Fruit fly (Drosophila melanogaster) whole organism, embryonic: ENCODE measurements around the gene CG3703.
A peak's percentile ranks its signal among the peaks of the same experiment; 100 is the strongest.

Experiments used
- B-H1 ChIP-seq: fragments of 200-800 bp; sonication (Bioruptor generic); IDR thresholded peaks from 3 replicates; pipeline ENCODE4 v1.3.6; 2022; ENCODE audit warnings: missing biosample characterization, missing genetic modification characterization
- BtbVII ChIP-seq: fragments of 200-800 bp; sonication (Bioruptor generic); optimal IDR thresholded peaks from 3 replicates; lab custom pipeline; 2017; ENCODE audit warnings: missing biosample characterization, mild to moderate bottlenecking, missing genetic modification characterization
- Bteb2 ChIP-seq: fragments of 200-800 bp; sonication (Bioruptor generic); optimal IDR thresholded peaks from 2 replicates; lab custom pipeline; 2016; ENCODE audit warnings: missing biosample characterization, missing genetic modification characterization
- CG10979 ChIP-seq: fragments of 200-800 bp; sonication (Bioruptor generic); optimal IDR thresholded peaks from 2 replicates; lab custom pipeline; 2018; ENCODE audit warnings: missing biosample characterization, mild to moderate bottlenecking, missing genetic modification characterization, moderate library complexity
- CG11093 ChIP-seq: fragments of 200-800 bp; sonication (Bioruptor generic); IDR thresholded peaks from 3 replicates; pipeline ENCODE4 v1.3.6; 2022; ENCODE audit warnings: missing biosample characterization, missing genetic modification characterization
- CG11560 ChIP-seq: fragments of 200-800 bp; sonication (Bioruptor generic); IDR thresholded peaks from 3 replicates; pipeline ENCODE4 v1.3.6; 2022; ENCODE audit warnings: missing biosample characterization, missing genetic modification characterization
- CG11695 ChIP-seq: fragments of 200-800 bp; sonication (Bioruptor generic); IDR thresholded peaks from 3 replicates; pipeline ENCODE4 v1.3.6; 2022; ENCODE audit warnings: missing biosample characterization, missing genetic modification characterization
- CG12299 ChIP-seq: fragments of 200-800 bp; sonication (Bioruptor generic); optimal IDR thresholded peaks from 2 replicates; lab custom pipeline; 2018; ENCODE audit warnings: missing biosample characterization, mild to moderate bottlenecking, missing genetic modification characterization
- CG12744 ChIP-seq: fragments of 200-800 bp; sonication (Bioruptor generic); optimal IDR thresholded peaks from 2 replicates; lab custom pipeline; 2016; ENCODE audit warnings: missing biosample characterization, missing genetic modification characterization
- CG13775 ChIP-seq: fragments of 200-800 bp; sonication (Bioruptor generic); optimal IDR thresholded peaks from 3 replicates; lab custom pipeline; 2017; ENCODE audit warnings: missing biosample characterization, mild to moderate bottlenecking, missing genetic modification characterization
- CG14710 ChIP-seq: fragments of 200-800 bp; sonication (Bioruptor generic); optimal IDR thresholded peaks from 3 replicates; lab custom pipeline; 2019; ENCODE audit warnings: missing biosample characterization, mild to moderate bottlenecking, missing genetic modification characterization, moderate library complexity
- CG15601 ChIP-seq: fragments of 200-800 bp; sonication (Bioruptor generic); optimal IDR thresholded peaks from 3 replicates; lab custom pipeline; 2019; ENCODE audit warnings: missing biosample characterization, mild to moderate bottlenecking, missing genetic modification characterization, moderate library complexity
- CG15696 ChIP-seq: fragments of 200-800 bp; sonication (Bioruptor generic); optimal IDR thresholded peaks from 2 replicates; lab custom pipeline; 2019; ENCODE audit warnings: missing biosample characterization, mild to moderate bottlenecking, missing genetic modification characterization, moderate library complexity
- CG17612 ChIP-seq: fragments of 200-800 bp; sonication (Bioruptor generic); IDR thresholded peaks from 2 replicates; pipeline ENCODE4 v1.3.6; 2022; ENCODE audit warnings: missing biosample characterization, missing genetic modification characterization
- CG18476 ChIP-seq: fragments of 200-800 bp; sonication (Bioruptor generic); optimal IDR thresholded peaks from 2 replicates; lab custom pipeline; 2016; ENCODE audit warnings: missing biosample characterization, mild to moderate bottlenecking, missing genetic modification characterization
- CG33557 ChIP-seq: fragments of 200-800 bp; sonication (Bioruptor generic); optimal IDR thresholded peaks from 2 replicates; lab custom pipeline; 2019; ENCODE audit warnings: missing biosample characterization, mild to moderate bottlenecking, missing genetic modification characterization, moderate library complexity
- CG42726 ChIP-seq: fragments of 200-800 bp; sonication (Bioruptor generic); IDR thresholded peaks from 2 replicates; pipeline ENCODE4 v1.3.6; 2022; ENCODE audit warnings: missing biosample characterization, missing genetic modification characterization; ENCODE audit not compliant: partially characterized antibody
- CG4820 ChIP-seq: fragments of 200-800 bp; sonication (Bioruptor generic); optimal IDR thresholded peaks from 3 replicates; lab custom pipeline; 2016; ENCODE audit warnings: missing biosample characterization, missing genetic modification characterization
- CG7556 ChIP-seq: fragments of 200-800 bp; sonication (Bioruptor generic); optimal IDR thresholded peaks from 2 replicates; lab custom pipeline; 2017; ENCODE audit warnings: missing biosample characterization, mild to moderate bottlenecking, missing genetic modification characterization
- Chrac-16 ChIP-seq: fragments of 200-800 bp; sonication (Bioruptor generic); optimal IDR thresholded peaks from 3 replicates; lab custom pipeline; 2016; ENCODE audit warnings: missing biosample characterization, missing genetic modification characterization
- Doc3 ChIP-seq: fragments of 200-800 bp; sonication (Bioruptor generic); IDR thresholded peaks from 3 replicates; pipeline ENCODE4 v1.3.6; 2022; ENCODE audit warnings: missing biosample characterization, missing genetic modification characterization; ENCODE audit not compliant: partially characterized antibody
- Fer2 ChIP-seq: fragments of 200-800 bp; sonication (Bioruptor generic); optimal IDR thresholded peaks from 2 replicates; lab custom pipeline; 2018; ENCODE audit warnings: missing biosample characterization, mild to moderate bottlenecking, missing genetic modification characterization, moderate library complexity
- Fer3 ChIP-seq: fragments of 200-800 bp; sonication (Bioruptor generic); optimal IDR thresholded peaks from 2 replicates; lab custom pipeline; 2018; ENCODE audit warnings: missing biosample characterization, mild to moderate bottlenecking, missing genetic modification characterization, moderate library complexity
- H15 ChIP-seq: fragments of 200-800 bp; sonication (Bioruptor generic); IDR thresholded peaks from 3 replicates; pipeline ENCODE4 v1.3.6; 2022; ENCODE audit warnings: missing biosample characterization, missing genetic modification characterization
- HLH4C ChIP-seq: fragments of 200-800 bp; sonication (Bioruptor generic); IDR thresholded peaks from 3 replicates; pipeline ENCODE4 v1.3.6; 2022; ENCODE audit warnings: missing biosample characterization, missing genetic modification characterization; ENCODE audit not compliant: partially characterized antibody
- Hand ChIP-seq: fragments of 200-800 bp; sonication (Bioruptor generic); optimal IDR thresholded peaks from 2 replicates; lab custom pipeline; 2017; ENCODE audit warnings: mild to moderate bottlenecking, missing biosample characterization, missing genetic modification reagents, missing genetic modification characterization
- Hmx ChIP-seq: fragments of 200-800 bp; sonication (Bioruptor generic); optimal IDR thresholded peaks from 2 replicates; lab custom pipeline; 2016; ENCODE audit warnings: missing biosample characterization, missing genetic modification characterization
- Lhr ChIP-seq: fragments of 200-800 bp; sonication (Bioruptor generic); optimal IDR thresholded peaks from 3 replicates; lab custom pipeline; 2017; ENCODE audit warnings: mild to moderate bottlenecking, missing biosample characterization, missing genetic modification reagents, missing genetic modification characterization
- Lpt ChIP-seq: fragments of >200 bp; optimal IDR thresholded peaks from 2 replicates; lab custom pipeline; 2018; ENCODE audit warnings: missing biosample characterization, missing genetic modification characterization
- Med ChIP-seq: fragments of 200-800 bp; sonication (Bioruptor generic); peaks from one replicate; lab custom pipeline; 2016; ENCODE audit warnings: missing biosample characterization, missing genetic modification characterization, mild to moderate bottlenecking, inconsistent platforms, moderate library complexity
- Mes4 ChIP-seq: fragments of 200-800 bp; sonication (Bioruptor generic); optimal IDR thresholded peaks from 2 replicates; lab custom pipeline; 2016; ENCODE audit warnings: missing biosample characterization, missing genetic modification characterization
- Nf-YA ChIP-seq: fragments of 200-800 bp; sonication (Bioruptor generic); IDR thresholded peaks from 2 replicates; pipeline ENCODE4 v1.3.6; 2022; ENCODE audit warnings: missing biosample characterization, missing genetic modification characterization
- Trl ChIP-seq, 3 experiments: fragments of >200 bp in 2 of 3; fragments of 200-800 bp in 1 of 3; sonication (Bioruptor generic) in 1 of 3; optimal IDR thresholded peaks; 2 replicates in 1 of 3; 3 replicates in 2 of 3; lab custom pipeline; 2016 to 2017; ENCODE audit warnings: missing biosample characterization in 1 of 3, missing genetic modification characterization in 1 of 3
- abd-A ChIP-seq: fragments of 200-800 bp; sonication (Bioruptor generic); optimal IDR thresholded peaks from 3 replicates; lab custom pipeline; 2019; ENCODE audit warnings: missing biosample characterization, mild to moderate bottlenecking, missing genetic modification characterization, moderate library complexity
- aop ChIP-seq: fragments of 200-800 bp; sonication (Bioruptor generic); IDR thresholded peaks from 2 replicates; pipeline ENCODE4 v1.3.6; 2022; ENCODE audit warnings: missing biosample characterization, missing genetic modification characterization
- ara ChIP-seq: fragments of 200-800 bp; sonication (Bioruptor generic); IDR thresholded peaks from 2 replicates; pipeline ENCODE4 v1.3.6; 2022; ENCODE audit warnings: missing biosample characterization, missing genetic modification characterization
- da ChIP-seq: fragments of 200-800 bp; sonication (Bioruptor generic); optimal IDR thresholded peaks from 2 replicates; lab custom pipeline; 2016; ENCODE audit warnings: missing biosample characterization, missing genetic modification characterization
- danr ChIP-seq: fragments of 200-800 bp; sonication (Bioruptor generic); IDR thresholded peaks from 2 replicates; pipeline ENCODE4 v1.3.6; 2022; ENCODE audit warnings: missing biosample characterization, missing genetic modification characterization
- gcm2 ChIP-seq: fragments of 200-800 bp; sonication (Bioruptor generic); optimal IDR thresholded peaks from 2 replicates; lab custom pipeline; 2016; ENCODE audit warnings: missing biosample characterization, missing genetic modification characterization
- gem ChIP-seq: fragments of 200-800 bp; sonication (Bioruptor generic); optimal IDR thresholded peaks from 2 replicates; lab custom pipeline; 2019; ENCODE audit warnings: missing biosample characterization, mild to moderate bottlenecking, missing genetic modification characterization, moderate library complexity
- jing ChIP-seq: fragments of 200-800 bp; sonication (Bioruptor generic); optimal IDR thresholded peaks from 2 replicates; lab custom pipeline; 2018; ENCODE audit warnings: missing biosample characterization, mild to moderate bottlenecking, missing genetic modification characterization
- mld ChIP-seq: fragments of 200-800 bp; sonication (Bioruptor generic); IDR thresholded peaks from 3 replicates; pipeline ENCODE4 v1.3.6; 2022; ENCODE audit warnings: missing biosample characterization, missing genetic modification characterization; ENCODE audit not compliant: partially characterized antibody
- repo ChIP-seq: fragments of 200-800 bp; sonication (Bioruptor generic); optimal IDR thresholded peaks from 2 replicates; lab custom pipeline; 2016; ENCODE audit warnings: missing biosample characterization, missing genetic modification characterization
- run ChIP-seq: fragments of 200-800 bp; sonication (Bioruptor generic); optimal IDR thresholded peaks from 3 replicates; lab custom pipeline; 2018; ENCODE audit warnings: missing biosample characterization, mild to moderate bottlenecking, missing genetic modification characterization
- sd ChIP-seq: fragments of 200-800 bp; sonication (Bioruptor generic); optimal IDR thresholded peaks from 3 replicates; lab custom pipeline; 2018; ENCODE audit warnings: missing biosample characterization, mild to moderate bottlenecking, missing genetic modification characterization, moderate library complexity
- toy ChIP-seq: fragments of 200-800 bp; sonication (Bioruptor generic); IDR thresholded peaks from 2 replicates; pipeline ENCODE4 v1.3.6; 2022; ENCODE audit warnings: missing biosample characterization, missing genetic modification characterization
- vvl ChIP-seq: fragments of 200-800 bp; sonication (Bioruptor generic); IDR thresholded peaks from 2 replicates; pipeline ENCODE4 v1.3.6; 2022; ENCODE audit warnings: missing biosample characterization, missing genetic modification characterization
- wor ChIP-seq: fragments of 200-800 bp; sonication (Bioruptor generic); IDR thresholded peaks from 2 replicates; pipeline ENCODE4 v1.3.6; 2022; ENCODE audit warnings: missing biosample characterization, missing genetic modification characterization

The CG3703 gene

dm6 chrX:935049-935900 lies 10.3 kb downstream of the CG3703 start, which contains the start of gene TRAM (continued):
- peak; percentile 97 for TF ChIP-seq aop (GFP tag; lab: Robert Waterston, UW)
- peak; percentile 99 for TF ChIP-seq Chrac-16 (GFP tag; lab: Kevin White, UChicago)
- peak; percentile 97 for TF ChIP-seq CG17612 (GFP tag; lab: Robert Waterston, UW)
- peak; percentile 97 for TF ChIP-seq Fer3 (tag; lab: Kevin White, UChicago)
- peak; percentile 97 for TF ChIP-seq Nf-YA (GFP tag; lab: Robert Waterston, UW)
- TF ChIP-seq wor (GFP tag; lab: Robert Waterston, UW): peak; percentile 99
- TF ChIP-seq CG11695 (GFP tag; lab: Robert Waterston, UW): peak; percentile 98
- TF ChIP-seq CG18476: peak; percentile 94
- TF ChIP-seq gem (tag; lab: Kevin White, UChicago): peak; percentile 98
- peak; percentile 97 for TF ChIP-seq jing
- TF ChIP-seq run: peak; percentile 89
- peak; percentile 97 for TF ChIP-seq CG4820 (GFP tag; lab: Kevin White, UChicago)
- peak; percentile 98 for TF ChIP-seq CG12744 (GFP tag; lab: Kevin White, UChicago)
- TF ChIP-seq Trl (optimal IDR thresholded peaks at IDR 0.05; lab: Kevin White, UChicago): peak; percentile 37 to 84
- TF ChIP-seq Trl (GFP tag; optimal IDR thresholded peaks at IDR 0.05; lab: Kevin White, UChicago): peak; percentile 98
- no peak for TF ChIP-seq Lpt (GFP tag; lab: Kevin White, UChicago)
- TF ChIP-seq Fer2 (tag; lab: Kevin White, UChicago): peak; percentile 95
- peak; percentile 98 for TF ChIP-seq Lhr (GFP tag; lab: Kevin White, UChicago)
- TF ChIP-seq CG14710 (tag; lab: Kevin White, UChicago): peak; percentile 96
- TF ChIP-seq ara (GFP tag; lab: Robert Waterston, UW): peak; percentile 99
- TF ChIP-seq Hand (GFP tag; lab: Kevin White, UChicago): peak; percentile 95
- TF ChIP-seq Bteb2 (GFP tag; lab: Kevin White, UChicago): peak; percentile 95
- peak; percentile 85 for TF ChIP-seq Hmx
- TF ChIP-seq CG13775: peak; percentile 98
- peak; percentile 69; the same call in 1 of the 3 replicates for TF ChIP-seq mld (GFP tag; lab: Robert Waterston, UW)
- TF ChIP-seq H15 (GFP tag; lab: Robert Waterston, UW): peak; percentile 99
- TF ChIP-seq danr (GFP tag; lab: Robert Waterston, UW): peak; percentile 97
- peak; percentile 98 for TF ChIP-seq CG33557 (GFP tag; lab: Kevin White, UChicago)
- TF ChIP-seq BtbVII (GFP tag; lab: Kevin White, UChicago): peak; percentile 96
- TF ChIP-seq toy (GFP tag; lab: Robert Waterston, UW): peak; percentile 98
- TF ChIP-seq CG11093 (GFP tag; lab: Robert Waterston, UW): peak; percentile 98
- peak; percentile 95 for TF ChIP-seq gcm2 (GFP tag; lab: Kevin White, UChicago)
- peak; percentile 90 for TF ChIP-seq sd
- peak; percentile 96 for TF ChIP-seq repo (GFP tag; lab: Kevin White, UChicago)
- peak; percentile 60; the same call in 2 of the 3 replicates for TF ChIP-seq Doc3
- peak; percentile 98 for TF ChIP-seq Mes4 (GFP tag; lab: Kevin White, UChicago)
- peak; percentile 98 for TF ChIP-seq CG7556 (GFP tag; lab: Kevin White, UChicago)
- peak; percentile 82 for TF ChIP-seq CG42726 (GFP tag; lab: Robert Waterston, UW)
- peak; percentile 96 for TF ChIP-seq CG15601 (tag; lab: Kevin White, UChicago)
- TF ChIP-seq da (GFP tag; lab: Kevin White, UChicago): peak; percentile 98
- peak; percentile 97 for TF ChIP-seq CG12299 (tag; lab: Kevin White, UChicago)
- no peak for TF ChIP-seq abd-A
- peak; percentile 97 for TF ChIP-seq CG10979 (tag; lab: Kevin White, UChicago)
- peak; percentile 100 for TF ChIP-seq Med (GFP tag; lab: Kevin White, UChicago)
- peak; percentile 62 for TF ChIP-seq HLH4C (GFP tag; lab: Robert Waterston, UW)
- peak; percentile 98 for TF ChIP-seq B-H1 (GFP tag; lab: Robert Waterston, UW)
- peak; percentile 96 for TF ChIP-seq CG15696 (tag; lab: Kevin White, UChicago)
- peak; percentile 99 for TF ChIP-seq vvl (GFP tag; lab: Robert Waterston, UW)
- TF ChIP-seq CG11560 (tag; lab: Robert Waterston, UW): peak; percentile 92
